Fruit fly (Drosophila melanogaster) whole organism, prepupa: Measurements from ENCODE around the gene Coq5.

Experiments
- Blimp-1 ChIP-seq: fragments of 200-800 bp; sonication (Bioruptor generic); optimal IDR thresholded peaks from 3 replicates; lab custom pipeline; 2017; ENCODE audit warnings: missing biosample characterization, missing genetic modification characterization, mild to moderate bottlenecking, moderate library complexity, missing genetic modification reagents
- CG6276 ChIP-seq: fragments of 200-800 bp; sonication (Bioruptor generic); optimal IDR thresholded peaks from 2 replicates; lab custom pipeline; 2017; ENCODE audit warnings: missing biosample characterization, mild to moderate bottlenecking, missing genetic modification characterization
- CG7368 ChIP-seq: fragments of 200-800 bp; sonication (Bioruptor generic); optimal IDR thresholded peaks from 3 replicates; lab custom pipeline; 2016; ENCODE audit warnings: missing biosample characterization, missing genetic modification characterization
- Eip78C ChIP-seq: fragments of 200-800 bp; sonication (Bioruptor generic); peaks from one replicate; lab custom pipeline; 2016; ENCODE audit warnings: missing biosample characterization, missing genetic modification characterization
- Gug ChIP-seq: fragments of 200-800 bp; sonication (Bioruptor generic); IDR thresholded peaks from 2 replicates; pipeline ENCODE4 v1.3.6; 2022; ENCODE audit warnings: missing biosample characterization, missing genetic modification characterization
- Lpt ChIP-seq: fragments of 200-800 bp; sonication (Bioruptor generic); optimal IDR thresholded peaks from 3 replicates; lab custom pipeline; 2016; ENCODE audit warnings: missing biosample characterization, missing genetic modification characterization
- OdsH ChIP-seq: fragments of 200-800 bp; sonication (Bioruptor generic); optimal IDR thresholded peaks from 3 replicates; lab custom pipeline; 2016; ENCODE audit warnings: missing biosample characterization, missing genetic modification characterization
- topi ChIP-seq: fragments of 200-800 bp; sonication (Bioruptor generic); optimal IDR thresholded peaks from 3 replicates; lab custom pipeline; 2016; ENCODE audit warnings: missing biosample characterization, missing genetic modification characterization
- vri ChIP-seq: fragments of 200-800 bp; sonication (Bioruptor generic); optimal IDR thresholded peaks from 3 replicates; lab custom pipeline; 2016; ENCODE audit warnings: missing biosample characterization, mild to moderate bottlenecking, missing genetic modification characterization

DNA sequence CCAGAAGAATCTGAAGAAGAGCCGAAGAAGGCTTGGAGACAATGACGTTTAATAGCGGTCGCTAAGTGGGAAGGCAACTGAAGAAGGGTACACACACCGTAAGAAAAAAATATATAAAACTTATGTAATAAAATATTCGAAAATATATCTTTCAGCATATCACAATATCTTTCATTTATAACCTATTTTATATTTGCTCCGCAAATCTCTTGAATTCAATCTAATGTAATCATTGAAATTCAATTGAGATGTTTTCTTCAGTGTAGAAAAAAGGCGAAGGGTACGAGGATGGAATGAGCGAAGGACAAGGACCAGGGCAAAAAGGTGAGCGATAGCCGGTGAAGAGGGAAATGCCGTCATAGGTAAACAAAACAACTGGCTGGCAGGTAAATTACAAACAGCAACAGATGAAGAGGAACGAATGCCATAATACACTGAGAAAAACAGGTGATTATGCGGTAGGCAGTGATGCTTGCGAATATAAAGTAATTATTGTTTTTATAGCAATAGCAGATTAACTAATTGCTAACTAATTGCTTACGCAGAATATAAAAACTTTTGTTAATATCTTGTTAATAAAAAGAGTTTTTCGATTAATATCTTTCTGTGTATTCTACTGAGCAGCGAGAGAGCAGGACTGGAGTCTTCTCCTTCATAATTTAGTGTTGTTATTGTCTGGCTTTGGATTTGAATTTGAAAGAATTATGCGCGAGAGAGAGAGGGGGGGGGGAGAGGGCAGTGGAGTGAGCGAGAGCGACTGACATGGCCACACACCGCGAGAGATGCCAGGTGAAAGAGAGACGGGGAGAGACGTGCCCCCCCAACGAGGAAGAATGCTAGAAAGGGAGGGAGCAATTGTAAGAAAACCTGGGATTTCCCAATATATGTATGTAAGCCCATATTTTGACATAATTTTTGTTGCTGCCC, 39.7 kb upstream of the Coq5 start:
- TF ChIP-seq Blimp-1 (GFP tag; lab: Kevin White, UChicago) (peak; percentile 53), CG6276 (GFP tag; lab: Kevin White, UChicago) (peak; percentile 30), CG7368 (GFP tag; lab: Kevin White, UChicago) (peak; percentile 71), Gug (GFP tag; lab: Robert Waterston, UW) (peak; percentile 56; the same call in 1 of the 2 replicates), topi (GFP tag; lab: Kevin White, UChicago) (peak; percentile 78), Eip78C (peak; percentile 96), Lpt (peak; percentile 62), vri (GFP tag; lab: Kevin White, UChicago) (peak; percentile 73), OdsH (peak; percentile 76)
